Fruit fly (Drosophila melanogaster) whole organism, prepupa: ENCODE data around the gene wb.

ENCODE experiments used
- Blimp-1 ChIP-seq: fragments of 200-800 bp; sonication (Bioruptor generic); optimal IDR thresholded peaks from 3 replicates; lab custom pipeline; 2017; ENCODE audit warnings: missing biosample characterization, missing genetic modification characterization, mild to moderate bottlenecking, moderate library complexity, missing genetic modification reagents
- CG10631 ChIP-seq: fragments of 200-800 bp; sonication (Bioruptor generic); optimal IDR thresholded peaks from 2 replicates; lab custom pipeline; 2016; ENCODE audit warnings: missing biosample characterization, missing genetic modification characterization
- CG10669 ChIP-seq: fragments of 200-800 bp; sonication (Bioruptor generic); optimal IDR thresholded peaks from 3 replicates; lab custom pipeline; 2018; ENCODE audit warnings: missing biosample characterization, mild to moderate bottlenecking, missing genetic modification characterization, moderate library complexity
- CG11294 ChIP-seq: fragments of 200-800 bp; sonication (Bioruptor generic); IDR thresholded peaks from 2 replicates; pipeline ENCODE4 v1.3.6; 2022; ENCODE audit warnings: missing biosample characterization, missing genetic modification characterization
- CG11762 ChIP-seq: fragments of 200-800 bp; sonication (Bioruptor generic); optimal IDR thresholded peaks from 3 replicates; lab custom pipeline; 2016; ENCODE audit warnings: missing biosample characterization, missing genetic modification characterization; ENCODE audit not compliant: insufficient read depth
- CG11902 ChIP-seq: fragments of 200-800 bp; sonication (Bioruptor generic); optimal IDR thresholded peaks from 3 replicates; lab custom pipeline; 2016; ENCODE audit warnings: missing biosample characterization, missing genetic modification characterization
- CG15336 ChIP-seq: fragments of 200-800 bp; sonication (Bioruptor generic); IDR thresholded peaks from 2 replicates; pipeline ENCODE4 v1.3.6; 2022; ENCODE audit warnings: missing biosample characterization, missing genetic modification characterization
- CG1621 ChIP-seq: fragments of 200-800 bp; sonication (Bioruptor generic); optimal IDR thresholded peaks from 3 replicates; lab custom pipeline; 2018; ENCODE audit warnings: missing biosample characterization, mild to moderate bottlenecking, missing genetic modification characterization
- CG16779 ChIP-seq: fragments of 200-800 bp; sonication (Bioruptor generic); optimal IDR thresholded peaks from 3 replicates; lab custom pipeline; 2017; ENCODE audit warnings: missing biosample characterization, mild to moderate bottlenecking, missing genetic modification characterization
- CG3032 ChIP-seq: fragments of 200-800 bp; optimal IDR thresholded peaks from 2 replicates; lab custom pipeline; 2019; ENCODE audit warnings: missing biosample characterization, mild to moderate bottlenecking, missing genetic modification characterization, moderate library complexity
- CG31627 ChIP-seq: fragments of 200-800 bp; sonication (Bioruptor generic); optimal IDR thresholded peaks from 3 replicates; lab custom pipeline; 2016; ENCODE audit warnings: missing biosample characterization, missing genetic modification characterization
- CG32006 ChIP-seq: fragments of 200-800 bp; sonication (Bioruptor generic); optimal IDR thresholded peaks from 3 replicates; lab custom pipeline; 2017; ENCODE audit warnings: missing biosample characterization, mild to moderate bottlenecking, missing genetic modification characterization
- CG3919 ChIP-seq: fragments of 200-800 bp; sonication (Bioruptor generic); optimal IDR thresholded peaks from 3 replicates; lab custom pipeline; 2016; ENCODE audit warnings: missing biosample characterization, missing genetic modification characterization
- CG6792 ChIP-seq: fragments of 200-800 bp; sonication (Bioruptor generic); optimal IDR thresholded peaks from 3 replicates; lab custom pipeline; 2016; ENCODE audit warnings: missing biosample characterization, missing genetic modification characterization
- CG6854 ChIP-seq: fragments of 200-800 bp; sonication (Bioruptor generic); optimal IDR thresholded peaks from 2 replicates; lab custom pipeline; 2017; ENCODE audit warnings: missing biosample characterization, mild to moderate bottlenecking, missing genetic modification characterization
- CG7368 ChIP-seq: fragments of 200-800 bp; sonication (Bioruptor generic); optimal IDR thresholded peaks from 3 replicates; lab custom pipeline; 2016; ENCODE audit warnings: missing biosample characterization, missing genetic modification characterization
- CG8319 ChIP-seq: fragments of 200-800 bp; sonication (Bioruptor generic); optimal IDR thresholded peaks from 3 replicates; lab custom pipeline; 2016; ENCODE audit warnings: missing biosample characterization, missing genetic modification characterization
- Eip75B ChIP-seq: fragments of 200-800 bp; sonication (Bioruptor generic); optimal IDR thresholded peaks from 3 replicates; lab custom pipeline; 2016; ENCODE audit warnings: missing biosample characterization, missing genetic modification characterization
- Eip78C ChIP-seq: fragments of 200-800 bp; sonication (Bioruptor generic); peaks from one replicate; lab custom pipeline; 2016; ENCODE audit warnings: missing biosample characterization, missing genetic modification characterization
- Eip93F ChIP-seq: fragments of 200-800 bp; sonication (Bioruptor generic); optimal IDR thresholded peaks from 2 replicates; lab custom pipeline; 2016; ENCODE audit warnings: missing biosample characterization, mild to moderate bottlenecking, missing genetic modification characterization
- Ets21C ChIP-seq: fragments of 200-800 bp; sonication (Bioruptor generic); optimal IDR thresholded peaks from 3 replicates; lab custom pipeline; 2016; ENCODE audit warnings: missing biosample characterization, missing genetic modification characterization
- Ets96B ChIP-seq: fragments of 200-800 bp; optimal IDR thresholded peaks from 2 replicates; lab custom pipeline; 2019; ENCODE audit warnings: missing biosample characterization, mild to moderate bottlenecking, missing genetic modification characterization, moderate library complexity
- Gug ChIP-seq: fragments of 200-800 bp; sonication (Bioruptor generic); IDR thresholded peaks from 2 replicates; pipeline ENCODE4 v1.3.6; 2022; ENCODE audit warnings: missing biosample characterization, missing genetic modification characterization
- Hr38 ChIP-seq: sonication (Bioruptor generic); optimal IDR thresholded peaks from 2 replicates; lab custom pipeline; 2016; ENCODE audit warnings: missing biosample characterization, missing genetic modification characterization
- Hr39 ChIP-seq: fragments of 200-800 bp; sonication (Bioruptor generic); optimal IDR thresholded peaks from 2 replicates; lab custom pipeline; 2016; ENCODE audit warnings: missing biosample characterization, missing genetic modification characterization
- Lpt ChIP-seq: fragments of 200-800 bp; sonication (Bioruptor generic); optimal IDR thresholded peaks from 3 replicates; lab custom pipeline; 2016; ENCODE audit warnings: missing biosample characterization, missing genetic modification characterization
- Met ChIP-seq: fragments of 200-800 bp; sonication (Bioruptor generic); optimal IDR thresholded peaks from 3 replicates; lab custom pipeline; 2016; ENCODE audit warnings: missing biosample characterization, missing genetic modification characterization
- Smox ChIP-seq: fragments of 200-800 bp; sonication (Bioruptor generic); optimal IDR thresholded peaks from 3 replicates; lab custom pipeline; 2016; ENCODE audit warnings: missing biosample characterization, missing genetic modification characterization
- Sox102F ChIP-seq: fragments of 200-800 bp; sonication (Bioruptor generic); optimal IDR thresholded peaks from 2 replicates; lab custom pipeline; 2016; ENCODE audit warnings: missing biosample characterization, mild to moderate bottlenecking, missing genetic modification characterization
- Sox14 ChIP-seq: fragments of 200-800 bp; sonication (Bioruptor generic); optimal IDR thresholded peaks from 3 replicates; lab custom pipeline; 2016; ENCODE audit warnings: missing biosample characterization, missing genetic modification characterization
- Sox15 ChIP-seq: fragments of 200-800 bp; sonication (Bioruptor generic); optimal IDR thresholded peaks from 3 replicates; lab custom pipeline; 2016; ENCODE audit warnings: missing biosample characterization, missing genetic modification characterization
- achi ChIP-seq: fragments of 200-800 bp; sonication (Bioruptor generic); optimal IDR thresholded peaks from 3 replicates; lab custom pipeline; 2016; ENCODE audit warnings: missing biosample characterization, missing genetic modification characterization
- acj6 ChIP-seq: fragments of 200-800 bp; sonication (Bioruptor generic); optimal IDR thresholded peaks from 3 replicates; lab custom pipeline; 2016; ENCODE audit warnings: missing biosample characterization, missing genetic modification characterization
- cyc ChIP-seq: fragments of 200-800 bp; sonication (Bioruptor generic); optimal IDR thresholded peaks from 3 replicates; lab custom pipeline; 2016; ENCODE audit warnings: missing biosample characterization, missing genetic modification characterization
- dac ChIP-seq: fragments of 200-800 bp; sonication (Bioruptor generic); optimal IDR thresholded peaks from 2 replicates; lab custom pipeline; 2017; ENCODE audit warnings: missing biosample characterization, mild to moderate bottlenecking, missing genetic modification characterization
- esn ChIP-seq: fragments of 200-800 bp; sonication (Bioruptor generic); optimal IDR thresholded peaks from 2 replicates; lab custom pipeline; 2016; ENCODE audit warnings: missing biosample characterization, mild to moderate bottlenecking, missing genetic modification characterization, moderate library complexity
- fd59A ChIP-seq: fragments of 200-800 bp; sonication (Bioruptor generic); optimal IDR thresholded peaks from 2 replicates; lab custom pipeline; 2017; ENCODE audit warnings: missing biosample characterization, mild to moderate bottlenecking, missing genetic modification characterization, missing genetic modification reagents
- fd85E ChIP-seq: fragments of 200-800 bp; sonication (Bioruptor generic); optimal IDR thresholded peaks from 3 replicates; lab custom pipeline; 2016; ENCODE audit warnings: missing biosample characterization, missing genetic modification characterization
- fkh ChIP-seq: fragments of 200-800 bp; sonication (Bioruptor generic); optimal IDR thresholded peaks from 3 replicates; lab custom pipeline; 2017; ENCODE audit warnings: missing biosample characterization, mild to moderate bottlenecking, missing genetic modification characterization, moderate library complexity
- lz ChIP-seq: fragments of 200-800 bp; sonication (Bioruptor generic); optimal IDR thresholded peaks from 3 replicates; lab custom pipeline; 2016; ENCODE audit warnings: missing biosample characterization, missing genetic modification characterization
- net ChIP-seq: fragments of 200-800 bp; sonication (Bioruptor generic); optimal IDR thresholded peaks from 3 replicates; lab custom pipeline; 2016; ENCODE audit warnings: missing biosample characterization, missing genetic modification characterization
- pdm3 ChIP-seq: fragments of 200-800 bp; sonication (Bioruptor generic); optimal IDR thresholded peaks from 3 replicates; lab custom pipeline; 2016; ENCODE audit warnings: missing biosample characterization, missing genetic modification characterization
- salr ChIP-seq, 2 experiments: fragments of 200-800 bp; sonication (Bioruptor generic); optimal IDR thresholded peaks; 3 replicates each; lab custom pipeline; 2016 to 2018; ENCODE audit warnings: missing biosample characterization in 2 of 2, missing genetic modification characterization in 2 of 2, mild to moderate bottlenecking in 1 of 2
- spab ChIP-seq: fragments of 200-800 bp; sonication (Bioruptor generic); optimal IDR thresholded peaks from 2 replicates; lab custom pipeline; 2017; ENCODE audit warnings: missing biosample characterization, mild to moderate bottlenecking, missing genetic modification characterization, missing genetic modification reagents
- ss ChIP-seq, 2 experiments: fragments of 200-800 bp; sonication (Bioruptor generic); optimal IDR thresholded peaks; 2 replicates in 1 of 2; 3 replicates in 1 of 2; lab custom pipeline; 2017 to 2018; ENCODE audit warnings: mild to moderate bottlenecking in 2 of 2, missing biosample characterization in 2 of 2, missing genetic modification characterization in 2 of 2, moderate library complexity in 1 of 2
- svp ChIP-seq: fragments of 200-800 bp; sonication (Bioruptor generic); peaks from one replicate; lab custom pipeline; 2016; ENCODE audit warnings: missing biosample characterization, missing genetic modification characterization
- topi ChIP-seq: fragments of 200-800 bp; sonication (Bioruptor generic); optimal IDR thresholded peaks from 3 replicates; lab custom pipeline; 2016; ENCODE audit warnings: missing biosample characterization, missing genetic modification characterization
- vri ChIP-seq: fragments of 200-800 bp; sonication (Bioruptor generic); optimal IDR thresholded peaks from 3 replicates; lab custom pipeline; 2016; ENCODE audit warnings: missing biosample characterization, mild to moderate bottlenecking, missing genetic modification characterization

The wb gene

DNA sequence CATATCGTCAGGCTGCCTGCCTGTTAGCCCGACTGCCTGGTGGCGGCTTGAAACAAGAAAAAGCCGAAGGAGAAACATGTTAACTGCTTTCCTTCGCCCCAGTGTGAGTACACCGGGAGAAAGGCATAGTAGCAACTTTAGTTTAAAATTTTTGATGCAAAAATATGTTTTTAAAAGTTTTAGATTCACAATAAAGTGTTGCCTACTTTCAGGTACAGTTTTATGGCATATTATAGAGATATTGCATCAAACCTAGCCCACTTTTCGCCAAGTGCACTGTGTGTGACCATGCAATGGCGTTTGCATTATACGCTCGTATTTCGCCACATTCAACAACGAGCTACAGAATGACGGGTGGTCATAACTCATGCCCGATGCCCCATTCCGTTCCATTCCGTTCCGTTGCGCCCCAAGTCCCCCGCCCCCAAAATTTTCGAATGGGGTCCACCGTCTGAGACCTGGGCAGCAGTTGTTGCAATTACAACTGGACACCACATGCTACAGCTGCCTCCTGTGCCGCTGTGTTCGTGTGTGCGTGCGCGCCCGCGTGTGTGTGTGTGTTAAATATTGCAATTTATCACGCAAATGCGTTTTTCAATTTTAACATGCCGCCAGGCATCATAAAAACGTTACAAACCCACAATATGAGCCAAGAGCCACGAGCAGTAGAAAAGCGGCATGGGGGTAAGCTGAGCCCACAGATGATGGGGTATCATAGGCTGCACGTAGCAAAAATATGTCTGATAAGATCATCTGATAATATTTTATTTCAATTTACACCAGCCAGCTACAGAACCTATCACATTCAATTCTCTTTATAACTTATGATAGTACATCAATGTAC is 107.3 kb downstream of the wb start (continued):
- peak; percentile 92 for TF ChIP-seq dac (GFP tag; lab: Kevin White, UChicago)
- peak; percentile 88 for TF ChIP-seq fd59A
- peak; percentile 98 for TF ChIP-seq CG15336 (GFP tag; lab: Robert Waterston, UW)
- peak; percentile 86 for TF ChIP-seq fd85E
- TF ChIP-seq topi, result peak; percentile 85
- peak; percentile 93 for TF ChIP-seq achi
- TF ChIP-seq Hr38 (GFP tag; lab: Kevin White, UChicago), result peak; percentile 37
- TF ChIP-seq CG6854 (GFP tag; lab: Kevin White, UChicago), result peak; percentile 96
- peak; percentile 82 for TF ChIP-seq cyc (GFP tag; lab: Kevin White, UChicago)
- TF ChIP-seq fkh, result no peak
- TF ChIP-seq Smox (GFP tag; lab: Kevin White, UChicago), result peak; percentile 95
- peak; percentile 96 for TF ChIP-seq net (GFP tag; lab: Kevin White, UChicago)
- peak; percentile 96 for TF ChIP-seq svp
- peak; percentile 94 for TF ChIP-seq CG10631
- peak; percentile 91 for TF ChIP-seq CG11294 (GFP tag; lab: Robert Waterston, UW)
- peak; percentile 83 for TF ChIP-seq CG3919 (GFP tag; lab: Kevin White, UChicago)
- peak; percentile 94 for TF ChIP-seq Lpt
- TF ChIP-seq Eip93F (GFP tag; lab: Kevin White, UChicago), result peak; percentile 80
- TF ChIP-seq vri (GFP tag; lab: Kevin White, UChicago), result peak; percentile 92

DNA sequence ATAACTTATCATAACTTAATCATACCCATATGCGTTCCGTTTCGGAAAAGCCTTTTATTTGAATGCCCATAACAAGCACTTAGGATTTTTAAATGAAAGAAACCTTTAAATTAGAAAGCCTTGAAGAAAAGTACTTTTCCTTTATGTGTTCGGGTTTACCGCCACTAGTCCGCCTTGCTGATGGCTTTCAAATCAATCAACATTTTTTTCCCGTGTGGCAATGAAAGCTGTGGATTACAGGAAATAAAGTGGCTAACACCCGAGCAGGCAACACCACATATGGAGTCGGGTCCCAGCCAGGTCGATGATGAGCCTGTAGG is 107.9 kb downstream of the wb start:
- TF ChIP-seq Ets21C (GFP tag; lab: Kevin White, UChicago) (no peak), Eip93F (GFP tag; lab: Kevin White, UChicago) (no peak), svp (peak; percentile 44), cyc (GFP tag; lab: Kevin White, UChicago) (no peak), fd59A (no peak), Sox14 (no peak), CG11762 (GFP tag; lab: Kevin White, UChicago) (no peak), Sox102F (GFP tag; lab: Kevin White, UChicago) (peak; percentile 2), acj6 (GFP tag; lab: Kevin White, UChicago) (no peak), Blimp-1 (no peak), CG6792 (GFP tag; lab: Kevin White, UChicago) (no peak), Ets96B (tag; lab: Kevin White, UChicago) (no peak), pdm3 (GFP tag; lab: Kevin White, UChicago) (peak; percentile 29), CG32006 (peak; percentile 82), spab (GFP tag; lab: Kevin White, UChicago) (no peak), achi (peak; percentile 30), Hr38 (GFP tag; lab: Kevin White, UChicago) (no peak), dac (GFP tag; lab: Kevin White, UChicago) (no peak), Gug (GFP tag; lab: Robert Waterston, UW) (no peak), CG1621 (no peak), Eip78C (peak; percentile 84), vri (GFP tag; lab: Kevin White, UChicago) (no peak), CG10669 (GFP tag; lab: Kevin White, UChicago) (peak; percentile 0), salr (GFP tag; optimal IDR thresholded peaks at IDR 0.05; lab: Kevin White, UChicago) (peak in 1 of 2 experiments; percentile 48), Lpt (peak; percentile 45), CG10631 (peak; percentile 5), topi (no peak), Hr39 (GFP tag; lab: Kevin White, UChicago) (peak; percentile 6), CG8319 (no peak), Eip75B (GFP tag; lab: Kevin White, UChicago) (no peak), CG3032 (tag; lab: Kevin White, UChicago) (no peak), ss (GFP tag; optimal IDR thresholded peaks at IDR 0.05; lab: Kevin White, UChicago) (no peak), CG6854 (GFP tag; lab: Kevin White, UChicago) (no peak), Sox15 (GFP tag; lab: Kevin White, UChicago) (no peak), CG31627 (GFP tag; lab: Kevin White, UChicago) (peak; percentile 11), CG11902 (no peak), CG16779 (tag; lab: Kevin White, UChicago) (no peak), CG7368 (GFP tag; lab: Kevin White, UChicago) (no peak), esn (GFP tag; lab: Kevin White, UChicago) (no peak), lz (no peak), Met (GFP tag; lab: Kevin White, UChicago) (no peak)
